Worm (Caenorhabditis elegans) whole organism, L4 larva: Measurements from ENCODE around the gene sre-6.

Source experiments
- F10B5.3 ChIP-seq: sonication (generic microtip); optimal IDR thresholded peaks from 2 replicates; lab custom pipeline; 2016; ENCODE audit warnings: mild to moderate bottlenecking, missing genetic modification characterization, missing compliant biosample characterization
- R02D3.7 ChIP-seq: fragments of 150-350 bp; sonication (generic microtip); optimal IDR thresholded peaks from 3 replicates; lab custom pipeline; 2014; ENCODE audit warnings: missing biosample characterization, missing genetic modification characterization
- T20F7.1 ChIP-seq: fragments of 200-800 bp; sonication (Bioruptor generic); optimal IDR thresholded peaks from 2 replicates; lab custom pipeline; 2018; ENCODE audit warnings: mild to moderate bottlenecking, missing genetic modification characterization, missing compliant biosample characterization
- T26A8.4 ChIP-seq: fragments of 200-800 bp; sonication (Bioruptor generic); IDR thresholded peaks from 2 replicates; pipeline ENCODE4 v1.3.6; 2022; ENCODE audit warnings: missing genetic modification characterization, missing compliant biosample characterization
- Y75B8A.6 ChIP-seq: fragments of 200-800 bp; sonication (Bioruptor generic); IDR thresholded peaks from 2 replicates; pipeline ENCODE4 v1.3.6; 2022; ENCODE audit warnings: missing genetic modification reagents, missing genetic modification characterization, missing compliant biosample characterization
- ZK546.5 ChIP-seq, 2 experiments: sonication (generic microtip); optimal IDR thresholded peaks; 2 replicates each; lab custom pipeline; 2017; ENCODE audit warnings: missing biosample characterization in 2 of 2, missing genetic modification characterization in 2 of 2
- aly-2 ChIP-seq: sonication (generic microtip); optimal IDR thresholded peaks from 2 replicates; lab custom pipeline; 2018; ENCODE audit warnings: missing biosample characterization, missing genetic modification characterization
- ceh-20 ChIP-seq: fragments of 200-800 bp; sonication (Bioruptor generic); IDR thresholded peaks from 2 replicates; pipeline ENCODE4 v1.3.6; 2022; ENCODE audit warnings: missing genetic modification reagents, missing genetic modification characterization, missing compliant biosample characterization
- ceh-28 ChIP-seq: fragments of 150-350 bp; optimal IDR thresholded peaks from 2 replicates; lab custom pipeline; 2014; ENCODE audit warnings: missing biosample characterization, missing genetic modification reagents, missing genetic modification characterization
- ceh-32 ChIP-seq: sonication (generic microtip); optimal IDR thresholded peaks from 2 replicates; lab custom pipeline; 2016; ENCODE audit warnings: mild to moderate bottlenecking, missing genetic modification characterization, missing compliant biosample characterization; ENCODE audit not compliant: poor library complexity
- cey-2 ChIP-seq: sonication (generic microtip); optimal IDR thresholded peaks from 3 replicates; lab custom pipeline; 2017; ENCODE audit warnings: missing genetic modification characterization, mild to moderate bottlenecking, missing compliant biosample characterization, antibody characterized with exemption, borderline replicate concordance; ENCODE audit not compliant: insufficient read depth
- daf-16 ChIP-seq, 3 experiments: sonication (generic microtip); optimal IDR thresholded peaks; 2 replicates each; lab custom pipeline; 2016 to 2017; ENCODE audit warnings: missing genetic modification characterization in 3 of 3, missing genetic modification reagents in 3 of 3, mild to moderate bottlenecking in 2 of 3, missing compliant biosample characterization in 2 of 3, missing biosample characterization in 1 of 3, moderate library complexity in 1 of 3
- dmd-6 ChIP-seq: fragments of 200-800 bp; sonication (Bioruptor generic); IDR thresholded peaks from 2 replicates; pipeline ENCODE4 v1.3.6; 2022; ENCODE audit warnings: missing genetic modification reagents, missing genetic modification characterization, missing compliant biosample characterization
- dmd-8 ChIP-seq: fragments of 200-800 bp; sonication (Bioruptor generic); IDR thresholded peaks from 2 replicates; pipeline ENCODE4 v1.3.6; 2022; ENCODE audit warnings: missing genetic modification characterization, missing compliant biosample characterization
- dmd-9 ChIP-seq: fragments of 200-800 bp; sonication (Bioruptor generic); IDR thresholded peaks from 2 replicates; pipeline ENCODE4 v1.3.6; 2022; ENCODE audit warnings: missing genetic modification reagents, missing genetic modification characterization, missing compliant biosample characterization
- dpl-1 ChIP-seq: fragments of 150-350 bp; optimal IDR thresholded peaks from 2 replicates; lab custom pipeline; 2014; ENCODE audit warnings: missing biosample characterization, missing genetic modification reagents, missing genetic modification characterization
- dve-1 ChIP-seq: sonication (generic microtip); optimal IDR thresholded peaks from 2 replicates; lab custom pipeline; 2017; ENCODE audit warnings: antibody characterized with exemption, mild to moderate bottlenecking, missing genetic modification characterization, missing compliant biosample characterization; ENCODE audit not compliant: insufficient read depth
- fkh-10 ChIP-seq: fragments of 150-350 bp; optimal IDR thresholded peaks from 2 replicates; lab custom pipeline; 2014; ENCODE audit warnings: missing biosample characterization, missing genetic modification reagents, missing genetic modification characterization
- hlh-11 ChIP-seq: fragments of 200-800 bp; sonication (Bioruptor generic); optimal IDR thresholded peaks from 2 replicates; lab custom pipeline; 2018; ENCODE audit warnings: mild to moderate bottlenecking, missing genetic modification characterization, missing compliant biosample characterization
- hlh-30 ChIP-seq: sonication (generic microtip); optimal IDR thresholded peaks from 2 replicates; lab custom pipeline; 2017; ENCODE audit warnings: antibody characterized with exemption, mild to moderate bottlenecking, missing genetic modification characterization, missing compliant biosample characterization; ENCODE audit not compliant: insufficient read depth
- jun-1 ChIP-seq: fragments of 150-350 bp; optimal IDR thresholded peaks from 2 replicates; lab custom pipeline; 2014; ENCODE audit warnings: missing biosample characterization, missing genetic modification reagents, missing genetic modification characterization
- lin-1 ChIP-seq: fragments of 200-800 bp; sonication (Bioruptor generic); IDR thresholded peaks from 2 replicates; pipeline ENCODE4 v1.3.6; 2022; ENCODE audit warnings: missing genetic modification reagents, missing genetic modification characterization, missing compliant biosample characterization
- lir-3 ChIP-seq: sonication (generic microtip); optimal IDR thresholded peaks from 2 replicates; lab custom pipeline; 2016; ENCODE audit warnings: mild to moderate bottlenecking, missing genetic modification characterization, missing compliant biosample characterization
- madf-5 ChIP-seq, 2 experiments: fragments of 200-800 bp; sonication (Bioruptor generic); IDR thresholded peaks; 2 replicates each; pipeline ENCODE4 v1.3.6; 2022; ENCODE audit warnings: missing compliant biosample characterization in 2 of 2, missing genetic modification characterization in 2 of 2
- mdl-1 ChIP-seq, 2 experiments: fragments of 150-350 bp in 1 of 2; sonication (generic microtip) in 1 of 2; optimal IDR thresholded peaks; 2 replicates each; lab custom pipeline; 2014 to 2017; ENCODE audit warnings: missing biosample characterization in 2 of 2, missing genetic modification characterization in 2 of 2
- mdt-29 ChIP-seq: fragments of 200-800 bp; sonication (Bioruptor generic); IDR thresholded peaks from 2 replicates; pipeline ENCODE4 v1.3.6; 2022; ENCODE audit warnings: missing genetic modification reagents, missing genetic modification characterization, missing compliant biosample characterization
- mep-1 ChIP-seq: fragments of 150-350 bp; sonication (generic microtip); optimal IDR thresholded peaks from 3 replicates; lab custom pipeline; 2014; ENCODE audit warnings: missing biosample characterization, missing genetic modification characterization
- mxl-2 ChIP-seq: fragments of 200-800 bp; sonication (Bioruptor generic); conservative IDR thresholded peaks from 2 replicates; pipeline ENCODE4 v1.3.6; 2022; ENCODE audit warnings: missing genetic modification reagents, missing genetic modification characterization, missing compliant biosample characterization
- nhr-102 ChIP-seq: sonication (generic microtip); optimal IDR thresholded peaks from 2 replicates; lab custom pipeline; 2016; ENCODE audit warnings: mild to moderate bottlenecking, missing genetic modification characterization, moderate library complexity, missing compliant biosample characterization
- nhr-11 ChIP-seq: fragments of 150-350 bp; optimal IDR thresholded peaks from 2 replicates; lab custom pipeline; 2014; ENCODE audit warnings: missing biosample characterization, missing genetic modification characterization
- nhr-25 ChIP-seq: sonication (generic microtip); optimal IDR thresholded peaks from 2 replicates; lab custom pipeline; 2017; ENCODE audit warnings: missing genetic modification characterization, mild to moderate bottlenecking, missing compliant biosample characterization, antibody characterized with exemption, moderate library complexity, borderline replicate concordance; ENCODE audit not compliant: insufficient read depth
- nhr-28 ChIP-seq: fragments of 150-350 bp; optimal IDR thresholded peaks from 2 replicates; lab custom pipeline; 2014; ENCODE audit warnings: missing biosample characterization, missing genetic modification characterization
- nhr-41 ChIP-seq: fragments of 200-800 bp; sonication (Bioruptor generic); IDR thresholded peaks from 2 replicates; pipeline ENCODE4 v1.3.6; 2022; ENCODE audit warnings: missing genetic modification reagents, missing genetic modification characterization, missing compliant biosample characterization
- nhr-48 ChIP-seq: sonication (generic microtip); optimal IDR thresholded peaks from 2 replicates; lab custom pipeline; 2016; ENCODE audit warnings: mild to moderate bottlenecking, missing genetic modification characterization, missing compliant biosample characterization
- nhr-6 ChIP-seq: fragments of 150-350 bp; optimal IDR thresholded peaks from 2 replicates; lab custom pipeline; 2014; ENCODE audit warnings: missing biosample characterization, missing genetic modification characterization
- nhr-76 ChIP-seq: fragments of 150-350 bp; optimal IDR thresholded peaks from 2 replicates; lab custom pipeline; 2014; ENCODE audit warnings: missing biosample characterization, missing genetic modification characterization
- nhr-77 ChIP-seq: fragments of 150-350 bp; optimal IDR thresholded peaks from 2 replicates; lab custom pipeline; 2014; ENCODE audit warnings: missing biosample characterization, missing genetic modification characterization
- php-3 ChIP-seq: fragments of 200-800 bp; sonication (Bioruptor generic); IDR thresholded peaks from 2 replicates; pipeline ENCODE4 v1.3.6; 2022; ENCODE audit warnings: missing genetic modification reagents, missing genetic modification characterization, missing compliant biosample characterization
- pqm-1 ChIP-seq: sonication (generic microtip); optimal IDR thresholded peaks from 2 replicates; lab custom pipeline; 2017; ENCODE audit warnings: missing biosample characterization, missing genetic modification characterization
- rbr-2 ChIP-seq: sonication (generic microtip); optimal IDR thresholded peaks from 2 replicates; lab custom pipeline; 2016; ENCODE audit warnings: missing genotype, missing genetic modification characterization, missing compliant biosample characterization
- saeg-2 ChIP-seq: fragments of 200-800 bp; sonication (Bioruptor generic); IDR thresholded peaks from 2 replicates; pipeline ENCODE4 v1.3.6; 2022; ENCODE audit warnings: missing genetic modification reagents, missing genetic modification characterization, missing compliant biosample characterization
- snpc-1.2 ChIP-seq: fragments of 200-800 bp; sonication (Bioruptor generic); IDR thresholded peaks from 2 replicates; pipeline ENCODE4 v1.3.6; 2022; ENCODE audit warnings: missing genetic modification reagents, missing genetic modification characterization, missing compliant biosample characterization
- spr-1 ChIP-seq: sonication (generic microtip); optimal IDR thresholded peaks from 2 replicates; lab custom pipeline; 2016; ENCODE audit warnings: mild to moderate bottlenecking, missing genetic modification characterization, missing compliant biosample characterization
- spr-3 ChIP-seq: fragments of 200-800 bp; sonication (Bioruptor generic); optimal IDR thresholded peaks from 2 replicates; lab custom pipeline; 2018; ENCODE audit warnings: mild to moderate bottlenecking, missing genetic modification characterization, missing compliant biosample characterization
- tra-1 ChIP-seq: fragments of 200-800 bp; sonication (Bioruptor generic); IDR thresholded peaks from 2 replicates; pipeline ENCODE4 v1.3.6; 2022; ENCODE audit warnings: missing genetic modification reagents, missing genetic modification characterization, missing compliant biosample characterization
- unc-130 ChIP-seq: sonication (generic microtip); optimal IDR thresholded peaks from 2 replicates; lab custom pipeline; 2016; ENCODE audit warnings: missing genetic modification reagents, missing genetic modification characterization, missing compliant biosample characterization
- zip-11 ChIP-seq: fragments of 200-800 bp; sonication (Bioruptor generic); IDR thresholded peaks from 2 replicates; pipeline ENCODE4 v1.3.6; 2022; ENCODE audit warnings: missing genetic modification characterization, missing compliant biosample characterization
- ztf-7 ChIP-seq: fragments of 150-350 bp; optimal IDR thresholded peaks from 2 replicates; lab custom pipeline; 2014; ENCODE audit warnings: missing biosample characterization, missing genetic modification characterization

Gene sre-6

DNA sequence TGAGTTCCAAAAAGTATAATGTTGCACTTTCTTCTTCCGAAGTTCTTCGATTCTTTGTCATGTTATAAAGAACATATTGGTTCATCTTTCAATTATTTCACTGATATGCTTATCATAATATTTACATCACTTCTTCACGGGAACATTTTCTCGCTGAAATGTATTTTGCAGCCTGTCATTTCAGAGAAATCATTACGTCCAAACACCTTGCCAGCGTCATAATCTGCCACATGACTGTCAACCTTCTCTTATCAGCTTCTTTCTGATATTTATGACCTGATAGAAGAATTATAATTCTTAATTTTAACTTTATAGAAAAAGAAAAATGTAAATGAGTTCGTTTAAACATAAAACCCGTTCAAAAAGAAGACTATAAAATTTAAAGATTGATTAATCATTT is 39.5 kb upstream of the sre-6 start:
- TF ChIP-seq php-3 (GFP tag; lab: Robert Waterston, UW) (peak; percentile 96), ceh-20 (GFP tag; lab: Robert Waterston, UW) (peak; percentile 69; the same call in 1 of the 2 replicates), nhr-102 (tag; lab: Kevin White, UChicago) (peak; percentile 88), nhr-28 (tag; lab: Kevin White, UChicago) (peak; percentile 82), ztf-7 (no peak), nhr-76 (tag; lab: Kevin White, UChicago) (no peak), hlh-11 (peak; percentile 95), dmd-9 (GFP tag; lab: Robert Waterston, UW) (no peak), dmd-6 (GFP tag; lab: Robert Waterston, UW) (peak; percentile 99), saeg-2 (peak; percentile 80; the same call in 1 of the 2 replicates), nhr-11 (tag; lab: Kevin White, UChicago) (no peak), jun-1 (tag; lab: Kevin White, UChicago) (no peak), ZK546.5 (tag; optimal IDR thresholded peaks at IDR 0.05; lab: Kevin White, UChicago) (no peak), mdt-29 (GFP tag; lab: Robert Waterston, UW) (0 out of 2 replicates have a peak, but pooled peaks have one; percentile 31), ceh-28 (tag; lab: Kevin White, UChicago) (no peak), lin-1 (GFP tag; lab: Robert Waterston, UW) (peak; percentile 90), madf-5 (GFP tag; IDR thresholded peaks at IDR 0.05; lab: Robert Waterston, UW) (no peak), pqm-1 (tag; lab: Kevin White, UChicago) (peak; percentile 67), nhr-77 (tag; lab: Kevin White, UChicago) (peak; percentile 70), rbr-2 (tag; lab: Kevin White, UChicago) (no peak), dpl-1 (GFP tag; lab: Kevin White, UChicago) (no peak), nhr-6 (tag; lab: Kevin White, UChicago) (no peak), nhr-48 (tag; lab: Kevin White, UChicago) (peak; percentile 83), nhr-41 (0 out of 2 replicates have a peak, but pooled peaks have one; percentile 54), dve-1 (peak; percentile 96), daf-16 (GFP tag; optimal IDR thresholded peaks at IDR 0.05; lab: Kevin White, UChicago) (peak in 1 of 2 experiments; percentile 77), daf-16 (tag; optimal IDR thresholded peaks at IDR 0.05; lab: Kevin White, UChicago) (peak; percentile 93), mep-1 (tag; lab: Kevin White, UChicago) (peak; percentile 33), hlh-30 (tag; lab: Kevin White, UChicago) (peak; percentile 61), tra-1 (peak; percentile 95), mdl-1 (tag; optimal IDR thresholded peaks at IDR 0.05; lab: Kevin White, UChicago) (peak in 1 of 2 experiments; percentile 49), T20F7.1 (GFP tag; lab: Kevin White, UChicago) (peak; percentile 34)
- TF ChIP-seq, all 104 proteins: peak for 20

DNA sequence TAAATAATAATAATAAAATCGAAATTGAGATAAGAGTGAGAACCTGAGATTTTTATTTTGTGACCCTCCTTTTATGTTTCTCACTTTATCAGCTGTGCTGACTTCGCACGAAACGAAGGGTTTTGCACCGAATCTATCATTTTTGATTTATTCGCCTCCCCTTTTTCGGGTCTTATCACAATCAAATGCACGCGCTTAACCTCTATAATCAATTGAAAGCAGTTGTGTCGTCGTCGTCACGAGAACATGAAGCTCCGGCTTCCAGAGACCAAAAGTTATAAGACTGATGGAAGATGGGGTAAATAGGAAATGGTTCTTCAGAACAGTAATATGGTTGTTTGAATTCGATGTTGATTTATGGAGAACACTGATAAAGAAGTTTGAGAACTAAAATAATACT is 38.6 kb upstream of the sre-6 start, which contains the start of gene D1054.18:
TSS of gene D1054.18 (minus strand) at position 45 of the 400 bp plus-strand sequence.
- TF ChIP-seq spr-3 (no peak), unc-130 (no peak), zip-11 (GFP tag; lab: Robert Waterston, UW) (no peak), cey-2 (tag; lab: Kevin White, UChicago) (no peak), aly-2 (tag; lab: Kevin White, UChicago) (no peak), hlh-30 (tag; lab: Kevin White, UChicago) (peak; percentile 55), F10B5.3 (tag; lab: Kevin White, UChicago) (no peak), pqm-1 (tag; lab: Kevin White, UChicago) (peak; percentile 93), dpl-1 (GFP tag; lab: Kevin White, UChicago) (no peak), spr-1 (tag; lab: Kevin White, UChicago) (no peak), fkh-10 (GFP tag; lab: Kevin White, UChicago) (no peak), rbr-2 (tag; lab: Kevin White, UChicago) (no peak), T26A8.4 (GFP tag; lab: Robert Waterston, UW) (no peak), R02D3.7 (tag; lab: Kevin White, UChicago) (no peak), mxl-2 (GFP tag; lab: Robert Waterston, UW) (no peak), Y75B8A.6 (no peak), nhr-25 (tag; lab: Kevin White, UChicago) (no peak), ceh-20 (GFP tag; lab: Robert Waterston, UW) (peak; percentile 63; the same call in 1 of the 2 replicates), dmd-8 (GFP tag; lab: Robert Waterston, UW) (no peak), lir-3 (tag; lab: Kevin White, UChicago) (no peak), mdl-1 (tag; optimal IDR thresholded peaks at IDR 0.05; lab: Kevin White, UChicago) (peak in 1 of 2 experiments; percentile 39), ZK546.5 (tag; optimal IDR thresholded peaks at IDR 0.05; lab: Kevin White, UChicago) (no peak), T20F7.1 (GFP tag; lab: Kevin White, UChicago) (no peak), jun-1 (tag; lab: Kevin White, UChicago) (no peak), nhr-77 (tag; lab: Kevin White, UChicago) (peak; percentile 64), snpc-1.2 (GFP tag; lab: Robert Waterston, UW) (no peak), ceh-32 (tag; lab: Kevin White, UChicago) (no peak)
